Worm (Caenorhabditis elegans) whole organism, L4/young adult: ENCODE data around the gene col-79.

ENCODE experiments used
- W03F9.2 ChIP-seq: fragments of 150-350 bp; optimal IDR thresholded peaks from 2 replicates; lab custom pipeline; 2014; ENCODE audit warnings: missing biosample characterization, missing genetic modification characterization
- him-1 ChIP-seq: sonication (generic microtip); optimal IDR thresholded peaks from 2 replicates; lab custom pipeline; 2016; ENCODE audit warnings: missing genotype, missing genetic modification reagents, missing genetic modification characterization, missing compliant biosample characterization

ce11 chrII:10662698-10663097 is 40.7 kb upstream of the col-79 start, which contains the start of gene D2089.8:
- TF ChIP-seq him-1 (tag; lab: Kevin White, UChicago) (no peak), W03F9.2 (tag; lab: Kevin White, UChicago) (peak; percentile 24)
